Fruit fly (Drosophila melanogaster) whole organism, pupa: Measurements from ENCODE around the gene CG6000.

ENCODE experiments used
- CG10348 ChIP-seq: fragments of 200-800 bp; sonication (Bioruptor generic); IDR thresholded peaks from 2 replicates; pipeline ENCODE4 v1.3.6; 2022; ENCODE audit warnings: missing biosample characterization, missing genetic modification characterization
- CG14655 ChIP-seq: fragments of 200-800 bp; sonication (Bioruptor generic); optimal IDR thresholded peaks from 3 replicates; lab custom pipeline; 2017; ENCODE audit warnings: mild to moderate bottlenecking, missing biosample characterization, missing genetic modification reagents, missing genetic modification characterization
- CG15710 ChIP-seq: fragments of 200-800 bp; sonication (Bioruptor generic); optimal IDR thresholded peaks from 2 replicates; lab custom pipeline; 2018; ENCODE audit warnings: missing biosample characterization, mild to moderate bottlenecking, missing genetic modification characterization, moderate library complexity
- CG17806 ChIP-seq: fragments of 200-800 bp; sonication (Bioruptor generic); optimal IDR thresholded peaks from 2 replicates; lab custom pipeline; 2018; ENCODE audit warnings: missing biosample characterization, mild to moderate bottlenecking, missing genetic modification characterization, moderate library complexity
- CG8301 ChIP-seq: fragments of 200-800 bp; sonication (Bioruptor generic); optimal IDR thresholded peaks from 2 replicates; lab custom pipeline; 2018; ENCODE audit warnings: missing biosample characterization, mild to moderate bottlenecking, missing genetic modification characterization
- D1 ChIP-seq: fragments of 200-800 bp; sonication (Bioruptor generic); optimal IDR thresholded peaks from 2 replicates; lab custom pipeline; 2018; ENCODE audit warnings: missing biosample characterization, mild to moderate bottlenecking, missing genetic modification characterization, moderate library complexity
- EcR ChIP-seq: fragments of 200-800 bp; sonication (Bioruptor generic); optimal IDR thresholded peaks from 3 replicates; lab custom pipeline; 2019; ENCODE audit warnings: missing biosample characterization, missing genetic modification characterization, mild to moderate bottlenecking, moderate library complexity, missing genetic modification reagents
- gl ChIP-seq: fragments of 200-800 bp; sonication (Bioruptor generic); optimal IDR thresholded peaks from 2 replicates; lab custom pipeline; 2018; ENCODE audit warnings: missing biosample characterization, mild to moderate bottlenecking, missing genetic modification characterization

- TF ChIP-seq CG10348, result no peak
- no peak for TF ChIP-seq EcR (GFP tag; lab: Kevin White, UChicago)
- no peak for TF ChIP-seq gl (tag; lab: Kevin White, UChicago)
- no peak for TF ChIP-seq CG14655 (GFP tag; lab: Kevin White, UChicago)
- TF ChIP-seq D1, result no peak
- no peak for TF ChIP-seq CG15710
- no peak for TF ChIP-seq CG17806
- no peak for TF ChIP-seq CG8301
These were observed 3.9 kb downstream of the CG6000 start, which contains the start of gene SMC1 for dm6 chr3R:24058041-24058440.
